Fruit fly (Drosophila melanogaster) whole organism, prepupa: ENCODE measurements around the gene CG45263.

ENCODE experiments used
- Blimp-1 ChIP-seq: fragments of 200-800 bp; sonication (Bioruptor generic); optimal IDR thresholded peaks from 3 replicates; lab custom pipeline; 2017; ENCODE audit warnings: missing biosample characterization, missing genetic modification characterization, mild to moderate bottlenecking, moderate library complexity, missing genetic modification reagents
- CG11902 ChIP-seq: fragments of 200-800 bp; sonication (Bioruptor generic); optimal IDR thresholded peaks from 3 replicates; lab custom pipeline; 2016; ENCODE audit warnings: missing biosample characterization, missing genetic modification characterization
- CG15336 ChIP-seq: fragments of 200-800 bp; sonication (Bioruptor generic); IDR thresholded peaks from 2 replicates; pipeline ENCODE4 v1.3.6; 2022; ENCODE audit warnings: missing biosample characterization, missing genetic modification characterization
- CG1621 ChIP-seq: fragments of 200-800 bp; sonication (Bioruptor generic); optimal IDR thresholded peaks from 3 replicates; lab custom pipeline; 2018; ENCODE audit warnings: missing biosample characterization, mild to moderate bottlenecking, missing genetic modification characterization
- CG16779 ChIP-seq: fragments of 200-800 bp; sonication (Bioruptor generic); optimal IDR thresholded peaks from 3 replicates; lab custom pipeline; 2017; ENCODE audit warnings: missing biosample characterization, mild to moderate bottlenecking, missing genetic modification characterization
- CG3032 ChIP-seq: fragments of 200-800 bp; optimal IDR thresholded peaks from 2 replicates; lab custom pipeline; 2019; ENCODE audit warnings: missing biosample characterization, mild to moderate bottlenecking, missing genetic modification characterization, moderate library complexity
- CG31627 ChIP-seq: fragments of 200-800 bp; sonication (Bioruptor generic); optimal IDR thresholded peaks from 3 replicates; lab custom pipeline; 2016; ENCODE audit warnings: missing biosample characterization, missing genetic modification characterization
- CG32006 ChIP-seq: fragments of 200-800 bp; sonication (Bioruptor generic); optimal IDR thresholded peaks from 3 replicates; lab custom pipeline; 2017; ENCODE audit warnings: missing biosample characterization, mild to moderate bottlenecking, missing genetic modification characterization
- CG34406 ChIP-seq: fragments of 200-800 bp; sonication (Bioruptor generic); optimal IDR thresholded peaks from 3 replicates; lab custom pipeline; 2016; ENCODE audit warnings: missing biosample characterization, missing genetic modification characterization
- CG6163 ChIP-seq: fragments of 200-800 bp; sonication (Bioruptor generic); IDR thresholded peaks from 3 replicates; pipeline ENCODE4 v1.3.6; 2022; ENCODE audit warnings: missing biosample characterization, missing genetic modification characterization
- CG6792 ChIP-seq: fragments of 200-800 bp; sonication (Bioruptor generic); optimal IDR thresholded peaks from 3 replicates; lab custom pipeline; 2016; ENCODE audit warnings: missing biosample characterization, missing genetic modification characterization
- CG6808 ChIP-seq: fragments of 200-800 bp; sonication (Bioruptor generic); optimal IDR thresholded peaks from 3 replicates; lab custom pipeline; 2017; ENCODE audit warnings: missing biosample characterization, missing genetic modification characterization, mild to moderate bottlenecking, moderate library complexity, missing genetic modification reagents
- CG6854 ChIP-seq: fragments of 200-800 bp; sonication (Bioruptor generic); optimal IDR thresholded peaks from 2 replicates; lab custom pipeline; 2017; ENCODE audit warnings: missing biosample characterization, mild to moderate bottlenecking, missing genetic modification characterization
- CG7368 ChIP-seq: fragments of 200-800 bp; sonication (Bioruptor generic); optimal IDR thresholded peaks from 3 replicates; lab custom pipeline; 2016; ENCODE audit warnings: missing biosample characterization, missing genetic modification characterization
- CG8119 ChIP-seq: fragments of 200-800 bp; sonication (Bioruptor generic); IDR thresholded peaks from 3 replicates; pipeline ENCODE4 v1.3.6; 2022; ENCODE audit warnings: missing biosample characterization, missing genetic modification characterization
- CG8319 ChIP-seq: fragments of 200-800 bp; sonication (Bioruptor generic); optimal IDR thresholded peaks from 3 replicates; lab custom pipeline; 2016; ENCODE audit warnings: missing biosample characterization, missing genetic modification characterization
- CG8632 ChIP-seq: fragments of 200-800 bp; sonication (Bioruptor generic); optimal IDR thresholded peaks from 3 replicates; lab custom pipeline; 2016; ENCODE audit warnings: missing biosample characterization, missing genetic modification characterization
- CG9139 ChIP-seq: fragments of 200-800 bp; sonication (Bioruptor generic); optimal IDR thresholded peaks from 3 replicates; lab custom pipeline; 2017; ENCODE audit warnings: missing biosample characterization, mild to moderate bottlenecking, missing genetic modification characterization
- Eip75B ChIP-seq: fragments of 200-800 bp; sonication (Bioruptor generic); optimal IDR thresholded peaks from 3 replicates; lab custom pipeline; 2016; ENCODE audit warnings: missing biosample characterization, missing genetic modification characterization
- Eip93F ChIP-seq: fragments of 200-800 bp; sonication (Bioruptor generic); optimal IDR thresholded peaks from 2 replicates; lab custom pipeline; 2016; ENCODE audit warnings: missing biosample characterization, mild to moderate bottlenecking, missing genetic modification characterization
- Ets96B ChIP-seq: fragments of 200-800 bp; optimal IDR thresholded peaks from 2 replicates; lab custom pipeline; 2019; ENCODE audit warnings: missing biosample characterization, mild to moderate bottlenecking, missing genetic modification characterization, moderate library complexity
- Gug ChIP-seq: fragments of 200-800 bp; sonication (Bioruptor generic); IDR thresholded peaks from 2 replicates; pipeline ENCODE4 v1.3.6; 2022; ENCODE audit warnings: missing biosample characterization, missing genetic modification characterization
- Hr38 ChIP-seq: sonication (Bioruptor generic); optimal IDR thresholded peaks from 2 replicates; lab custom pipeline; 2016; ENCODE audit warnings: missing biosample characterization, missing genetic modification characterization
- Hr39 ChIP-seq: fragments of 200-800 bp; sonication (Bioruptor generic); optimal IDR thresholded peaks from 2 replicates; lab custom pipeline; 2016; ENCODE audit warnings: missing biosample characterization, missing genetic modification characterization
- Met ChIP-seq: fragments of 200-800 bp; sonication (Bioruptor generic); optimal IDR thresholded peaks from 3 replicates; lab custom pipeline; 2016; ENCODE audit warnings: missing biosample characterization, missing genetic modification characterization
- OdsH ChIP-seq: fragments of 200-800 bp; sonication (Bioruptor generic); optimal IDR thresholded peaks from 3 replicates; lab custom pipeline; 2016; ENCODE audit warnings: missing biosample characterization, missing genetic modification characterization
- Smox ChIP-seq: fragments of 200-800 bp; sonication (Bioruptor generic); optimal IDR thresholded peaks from 3 replicates; lab custom pipeline; 2016; ENCODE audit warnings: missing biosample characterization, missing genetic modification characterization
- Sox102F ChIP-seq: fragments of 200-800 bp; sonication (Bioruptor generic); optimal IDR thresholded peaks from 2 replicates; lab custom pipeline; 2016; ENCODE audit warnings: missing biosample characterization, mild to moderate bottlenecking, missing genetic modification characterization
- Sox14 ChIP-seq: fragments of 200-800 bp; sonication (Bioruptor generic); optimal IDR thresholded peaks from 3 replicates; lab custom pipeline; 2016; ENCODE audit warnings: missing biosample characterization, missing genetic modification characterization
- Sox15 ChIP-seq: fragments of 200-800 bp; sonication (Bioruptor generic); optimal IDR thresholded peaks from 3 replicates; lab custom pipeline; 2016; ENCODE audit warnings: missing biosample characterization, missing genetic modification characterization
- achi ChIP-seq: fragments of 200-800 bp; sonication (Bioruptor generic); optimal IDR thresholded peaks from 3 replicates; lab custom pipeline; 2016; ENCODE audit warnings: missing biosample characterization, missing genetic modification characterization
- acj6 ChIP-seq: fragments of 200-800 bp; sonication (Bioruptor generic); optimal IDR thresholded peaks from 3 replicates; lab custom pipeline; 2016; ENCODE audit warnings: missing biosample characterization, missing genetic modification characterization
- dac ChIP-seq: fragments of 200-800 bp; sonication (Bioruptor generic); optimal IDR thresholded peaks from 2 replicates; lab custom pipeline; 2017; ENCODE audit warnings: missing biosample characterization, mild to moderate bottlenecking, missing genetic modification characterization
- dsx ChIP-seq: fragments of 200-800 bp; optimal IDR thresholded peaks from 3 replicates; lab custom pipeline; 2019; ENCODE audit warnings: missing biosample characterization, mild to moderate bottlenecking, missing genetic modification characterization, moderate library complexity; ENCODE audit not compliant: poor library complexity, severe bottlenecking
- esn ChIP-seq: fragments of 200-800 bp; sonication (Bioruptor generic); optimal IDR thresholded peaks from 2 replicates; lab custom pipeline; 2016; ENCODE audit warnings: missing biosample characterization, mild to moderate bottlenecking, missing genetic modification characterization, moderate library complexity
- fd59A ChIP-seq: fragments of 200-800 bp; sonication (Bioruptor generic); optimal IDR thresholded peaks from 2 replicates; lab custom pipeline; 2017; ENCODE audit warnings: missing biosample characterization, mild to moderate bottlenecking, missing genetic modification characterization, missing genetic modification reagents
- fd85E ChIP-seq: fragments of 200-800 bp; sonication (Bioruptor generic); optimal IDR thresholded peaks from 3 replicates; lab custom pipeline; 2016; ENCODE audit warnings: missing biosample characterization, missing genetic modification characterization
- fkh ChIP-seq: fragments of 200-800 bp; sonication (Bioruptor generic); optimal IDR thresholded peaks from 3 replicates; lab custom pipeline; 2017; ENCODE audit warnings: missing biosample characterization, mild to moderate bottlenecking, missing genetic modification characterization, moderate library complexity
- lz ChIP-seq: fragments of 200-800 bp; sonication (Bioruptor generic); optimal IDR thresholded peaks from 3 replicates; lab custom pipeline; 2016; ENCODE audit warnings: missing biosample characterization, missing genetic modification characterization
- net ChIP-seq: fragments of 200-800 bp; sonication (Bioruptor generic); optimal IDR thresholded peaks from 3 replicates; lab custom pipeline; 2016; ENCODE audit warnings: missing biosample characterization, missing genetic modification characterization
- pdm3 ChIP-seq: fragments of 200-800 bp; sonication (Bioruptor generic); optimal IDR thresholded peaks from 3 replicates; lab custom pipeline; 2016; ENCODE audit warnings: missing biosample characterization, missing genetic modification characterization
- spab ChIP-seq: fragments of 200-800 bp; sonication (Bioruptor generic); optimal IDR thresholded peaks from 2 replicates; lab custom pipeline; 2017; ENCODE audit warnings: missing biosample characterization, mild to moderate bottlenecking, missing genetic modification characterization, missing genetic modification reagents
- ss ChIP-seq, 2 experiments: fragments of 200-800 bp; sonication (Bioruptor generic); optimal IDR thresholded peaks; 2 replicates in 1 of 2; 3 replicates in 1 of 2; lab custom pipeline; 2017 to 2018; ENCODE audit warnings: mild to moderate bottlenecking in 2 of 2, missing biosample characterization in 2 of 2, missing genetic modification characterization in 2 of 2, moderate library complexity in 1 of 2
- svp ChIP-seq: fragments of 200-800 bp; sonication (Bioruptor generic); peaks from one replicate; lab custom pipeline; 2016; ENCODE audit warnings: missing biosample characterization, missing genetic modification characterization
- topi ChIP-seq: fragments of 200-800 bp; sonication (Bioruptor generic); optimal IDR thresholded peaks from 3 replicates; lab custom pipeline; 2016; ENCODE audit warnings: missing biosample characterization, missing genetic modification characterization
- vri ChIP-seq: fragments of 200-800 bp; sonication (Bioruptor generic); optimal IDR thresholded peaks from 3 replicates; lab custom pipeline; 2016; ENCODE audit warnings: missing biosample characterization, mild to moderate bottlenecking, missing genetic modification characterization

The CG45263 gene

DNA sequence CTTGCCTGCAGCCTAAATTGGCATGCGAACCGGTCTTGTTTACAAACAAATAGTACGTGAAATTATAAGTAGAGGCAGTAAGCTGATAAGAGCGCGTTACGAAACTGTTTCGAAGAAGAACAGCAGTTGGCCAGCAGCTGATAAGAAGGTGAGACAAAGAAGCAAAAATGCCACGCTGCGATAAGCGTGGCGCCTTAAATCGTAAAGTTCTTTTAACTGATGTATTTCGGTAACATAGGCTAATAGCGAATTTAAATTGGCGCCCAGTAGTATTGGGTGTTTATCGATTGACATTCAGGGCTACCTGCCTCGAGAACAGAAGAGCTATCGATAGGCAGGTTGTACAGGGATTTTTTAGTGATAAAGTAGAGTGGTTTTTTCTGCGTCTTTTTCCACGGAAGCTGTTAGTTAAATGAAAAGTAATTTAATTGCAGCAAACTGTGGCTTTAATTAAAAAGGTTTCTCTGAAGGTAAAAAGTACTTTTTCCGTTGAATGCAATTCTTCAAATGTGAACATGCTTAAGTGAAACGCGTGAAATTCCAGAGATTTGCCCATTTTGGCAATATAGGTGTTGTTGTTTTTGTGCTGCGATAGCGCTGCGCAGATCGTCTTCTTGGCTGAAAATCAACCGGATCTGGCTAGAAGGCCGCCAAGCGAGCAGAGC, 120.7 kb downstream of the CG45263 start, which contains the start of gene stck:
TSS of gene stck (plus strand) at position 353 of the 665 bp plus-strand sequence.
- peak; percentile 1 for TF ChIP-seq fkh
- TF ChIP-seq topi (GFP tag; lab: Kevin White, UChicago), result no peak
- no peak for TF ChIP-seq Gug (GFP tag; lab: Robert Waterston, UW)
- TF ChIP-seq Ets96B, result no peak
- peak; percentile 86 for TF ChIP-seq vri (GFP tag; lab: Kevin White, UChicago)
- TF ChIP-seq Hr39 (GFP tag; lab: Kevin White, UChicago), result no peak
- TF ChIP-seq Hr38 (GFP tag; lab: Kevin White, UChicago), result no peak
- no peak for TF ChIP-seq CG15336 (GFP tag; lab: Robert Waterston, UW)
- TF ChIP-seq acj6 (GFP tag; lab: Kevin White, UChicago), result no peak
- no peak for TF ChIP-seq CG31627 (GFP tag; lab: Kevin White, UChicago)
- TF ChIP-seq CG9139 (GFP tag; lab: Kevin White, UChicago), result no peak
- TF ChIP-seq Eip93F, result no peak
- no peak for TF ChIP-seq Blimp-1
- no peak for TF ChIP-seq Sox102F (GFP tag; lab: Kevin White, UChicago)
- no peak for TF ChIP-seq CG16779 (tag; lab: Kevin White, UChicago)
- TF ChIP-seq ss (GFP tag; optimal IDR thresholded peaks at IDR 0.05; lab: Kevin White, UChicago), result no peak
- TF ChIP-seq CG6792 (GFP tag; lab: Kevin White, UChicago), result no peak
- TF ChIP-seq CG34406 (GFP tag; lab: Kevin White, UChicago), result no peak
- no peak for TF ChIP-seq esn (GFP tag; lab: Kevin White, UChicago)
- TF ChIP-seq Sox14, result peak; percentile 5
- TF ChIP-seq CG3032 (tag; lab: Kevin White, UChicago), result no peak
- TF ChIP-seq CG8632 (GFP tag; lab: Kevin White, UChicago), result no peak
- TF ChIP-seq CG6854 (GFP tag; lab: Kevin White, UChicago), result no peak
- TF ChIP-seq CG8119 (GFP tag; lab: Robert Waterston, UW), result no peak
- TF ChIP-seq net (GFP tag; lab: Kevin White, UChicago), result no peak

DNA sequence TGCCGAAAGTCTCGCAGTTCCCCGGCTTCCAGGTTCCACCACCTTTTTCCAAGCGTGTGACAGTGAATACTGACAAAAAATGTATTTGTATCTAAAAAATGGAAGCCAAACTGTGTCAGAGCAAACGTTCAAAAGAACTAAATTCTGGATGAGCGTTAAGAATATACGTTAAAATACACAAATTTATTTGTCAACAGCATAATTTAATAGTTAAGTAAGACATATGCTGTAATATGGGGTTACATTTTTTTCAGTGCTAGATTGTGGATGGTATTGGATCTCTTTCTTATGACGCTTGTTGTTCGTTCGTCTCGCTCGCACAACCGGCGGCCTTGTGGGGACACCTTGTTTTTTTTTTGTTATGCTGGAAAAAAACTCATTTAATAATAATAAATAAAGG, 121.8 kb downstream of the CG45263 start:
- peak; percentile 79 for TF ChIP-seq CG8319 (GFP tag; lab: Kevin White, UChicago)
- TF ChIP-seq Eip75B (GFP tag; lab: Kevin White, UChicago), result peak; percentile 86
- TF ChIP-seq Hr39 (GFP tag; lab: Kevin White, UChicago), result peak; percentile 83
- TF ChIP-seq fd85E (GFP tag; lab: Kevin White, UChicago), result peak; percentile 48
- TF ChIP-seq CG11902 (GFP tag; lab: Kevin White, UChicago), result peak; percentile 79
- peak; percentile 86 for TF ChIP-seq Sox15 (GFP tag; lab: Kevin White, UChicago)
- TF ChIP-seq CG31627 (GFP tag; lab: Kevin White, UChicago), result peak; percentile 75
- TF ChIP-seq vri (GFP tag; lab: Kevin White, UChicago), result peak; percentile 50
- peak; percentile 71 for TF ChIP-seq CG16779 (tag; lab: Kevin White, UChicago)
- TF ChIP-seq CG6808 (GFP tag; lab: Kevin White, UChicago), result peak; percentile 67
- no peak for TF ChIP-seq Eip93F
- TF ChIP-seq dac, result peak; percentile 62
- peak; percentile 69 for TF ChIP-seq CG3032 (tag; lab: Kevin White, UChicago)
- peak; percentile 94 for TF ChIP-seq CG6163
- peak; percentile 77 for TF ChIP-seq Gug (GFP tag; lab: Robert Waterston, UW)
- TF ChIP-seq CG8632 (GFP tag; lab: Kevin White, UChicago), result peak; percentile 80
- peak; percentile 72 for TF ChIP-seq spab (GFP tag; lab: Kevin White, UChicago)
- TF ChIP-seq CG8119 (GFP tag; lab: Robert Waterston, UW), result peak; percentile 88
- peak; percentile 87 for TF ChIP-seq pdm3 (GFP tag; lab: Kevin White, UChicago)
- peak; percentile 77 for TF ChIP-seq esn (GFP tag; lab: Kevin White, UChicago)
- TF ChIP-seq CG15336 (GFP tag; lab: Robert Waterston, UW), result peak; percentile 92
- no peak for TF ChIP-seq Hr38 (GFP tag; lab: Kevin White, UChicago)
- TF ChIP-seq fd59A (GFP tag; lab: Kevin White, UChicago), result peak; percentile 67
- TF ChIP-seq Met (GFP tag; lab: Kevin White, UChicago), result peak; percentile 75
- peak; percentile 90 for TF ChIP-seq svp (GFP tag; lab: Kevin White, UChicago)
- peak; percentile 90 for TF ChIP-seq OdsH
- peak; percentile 75 for TF ChIP-seq dsx (GFP tag; lab: Kevin White, UChicago)
- TF ChIP-seq lz (GFP tag; lab: Kevin White, UChicago), result peak; percentile 71
- peak; percentile 85 for TF ChIP-seq CG7368 (GFP tag; lab: Kevin White, UChicago)
- TF ChIP-seq CG6792 (GFP tag; lab: Kevin White, UChicago), result peak; percentile 84
- TF ChIP-seq CG1621 (tag; lab: Kevin White, UChicago), result peak; percentile 86
- TF ChIP-seq CG9139 (GFP tag; lab: Kevin White, UChicago), result peak; percentile 58
- peak; percentile 73 for TF ChIP-seq Smox (GFP tag; lab: Kevin White, UChicago)
- TF ChIP-seq Sox14, result peak; percentile 88
- peak; percentile 87 for TF ChIP-seq achi (GFP tag; lab: Kevin White, UChicago)
- TF ChIP-seq ss (GFP tag; optimal IDR thresholded peaks at IDR 0.05; lab: Kevin White, UChicago), result peak; percentile 46 to 89
- TF ChIP-seq acj6 (GFP tag; lab: Kevin White, UChicago), result peak; percentile 90
- peak; percentile 85 for TF ChIP-seq CG32006 (GFP tag; lab: Kevin White, UChicago)
